Worm (Caenorhabditis elegans): Measurements from ENCODE around the gene M04B2.7.

The M04B2.7 gene

DNA sequence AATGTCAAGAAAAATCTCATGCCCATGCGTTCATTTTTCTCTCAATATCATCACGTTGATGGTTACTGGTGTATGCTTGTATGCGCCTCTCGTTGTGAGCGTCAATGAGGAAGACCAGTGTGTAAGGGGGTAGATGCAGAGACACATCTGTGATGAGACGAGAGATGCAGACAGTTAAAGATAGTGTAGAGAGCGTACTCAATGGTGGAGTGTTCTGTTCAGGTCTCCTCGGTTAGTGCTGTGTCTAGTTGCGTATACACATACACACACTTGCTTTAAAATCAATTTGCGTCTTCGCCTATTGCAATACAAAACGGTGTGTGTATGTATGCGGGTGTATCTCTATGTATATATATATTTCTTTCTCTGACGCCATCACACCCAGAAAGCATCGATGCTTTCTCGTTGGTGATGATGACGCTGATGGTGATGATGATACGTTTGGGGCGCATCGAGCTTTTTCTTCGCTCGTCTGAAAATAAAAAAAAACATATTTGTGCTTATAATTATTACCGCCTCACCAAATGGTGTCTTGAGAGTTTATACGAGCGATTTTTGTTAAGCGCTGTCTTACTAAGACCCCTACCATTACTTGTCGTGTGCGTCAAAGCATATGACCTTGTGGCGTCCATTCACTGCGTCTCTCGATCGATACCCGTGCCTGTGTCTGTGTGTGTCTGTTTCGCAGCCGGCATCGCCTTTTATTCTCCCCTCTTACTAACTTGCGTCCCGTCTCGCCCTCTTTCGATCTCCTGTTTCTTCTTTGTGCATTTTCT is 45.0 kb upstream of the M04B2.7 start, which contains the start of gene F40F11.3 (continued):
- TF ChIP-seq duxl-1 (tag; optimal IDR thresholded peaks at IDR 0.05; ENCODE audit: poor library complexity) (peak; percentile 77), tag-97 (GFP tag; IDR thresholded peaks at IDR 0.05) (no peak), Y105C5A.15 (GFP tag; IDR thresholded peaks at IDR 0.05) (no peak), unc-130 (GFP tag; optimal IDR thresholded peaks at IDR 0.05) (no peak), spr-3 (GFP tag; optimal IDR thresholded peaks at IDR 0.05) (no peak), rbr-2 (tag; optimal IDR thresholded peaks at IDR 0.05) (peak; percentile 86), lin-13 (GFP tag; optimal IDR thresholded peaks at IDR 0.05) (no peak), fos-1 (tag; optimal IDR thresholded peaks at IDR 0.05) (no peak), F44E2.7 (GFP tag; IDR thresholded peaks at IDR 0.05) (no peak), mes-2 (tag; optimal IDR thresholded peaks at IDR 0.05; ENCODE audit: poor library complexity, severe bottlenecking) (peak; percentile 83), hlh-30 (tag; optimal IDR thresholded peaks at IDR 0.05; ENCODE audit: insufficient read depth) (peak; percentile 94), nhr-102 (tag; optimal IDR thresholded peaks at IDR 0.05) (peak; percentile 34), ama-1 (optimal IDR thresholded peaks at IDR 0.05) (no peak), mdl-1 (tag; optimal IDR thresholded peaks at IDR 0.05) (peak; percentile 36 to 85), ces-1 (GFP tag; optimal IDR thresholded peaks at IDR 0.05) (peak; percentile 56), ceh-32 (tag; optimal IDR thresholded peaks at IDR 0.05; ENCODE audit: poor library complexity) (no peak), dmd-9 (GFP tag; IDR thresholded peaks at IDR 0.05) (peak; percentile 33; the same call in 1 of the 2 replicates), lir-3 (tag; optimal IDR thresholded peaks at IDR 0.05) (no peak), daf-19 (GFP tag; conservative IDR thresholded peaks at IDR 0.05) (peak; percentile 62), lsy-2 (tag; optimal IDR thresholded peaks at IDR 0.05) (peak; percentile 78 to 91), T20F7.1 (GFP tag; optimal IDR thresholded peaks at IDR 0.05) (peak; percentile 79), nhr-41 (GFP tag; IDR thresholded peaks at IDR 0.05) (peak; percentile 63; the same call in 1 of the 2 replicates), lin-1 (GFP tag; IDR thresholded peaks at IDR 0.05) (no peak; the same call in 1 of the 2 replicates), zfp-2 (tag; optimal IDR thresholded peaks at IDR 0.05) (peak; percentile 67), attf-4 (tag; optimal IDR thresholded peaks at IDR 0.05) (peak; percentile 38), nhr-42 (GFP tag; IDR thresholded peaks at IDR 0.05) (peak; percentile 64; the same call in 1 of the 2 replicates), nhr-111 (GFP tag; optimal IDR thresholded peaks at IDR 0.05) (no peak), unc-62 (GFP tag; optimal IDR thresholded peaks at IDR 0.05 in 1 of 2) (peak in 1 of 2 experiments; percentile 99), unc-62 (tag; optimal IDR thresholded peaks at IDR 0.05) (no peak), mdt-29 (GFP tag; IDR thresholded peaks at IDR 0.05) (no peak; the same call in 1 of the 2 replicates), F26F4.8 (GFP tag; conservative IDR thresholded peaks at IDR 0.05) (no peak), madf-5 (GFP tag; IDR thresholded peaks at IDR 0.05) (no peak), ZK337.2 (GFP tag; IDR thresholded peaks at IDR 0.05) (peak; percentile 65; the same call in 1 of the 2 replicates), F49E8.2 (tag; optimal IDR thresholded peaks at IDR 0.05; ENCODE audit: borderline replicate concordance) (no peak), daf-8 (GFP tag; IDR thresholded peaks at IDR 0.05) (no peak), lin-29 (GFP tag; IDR thresholded peaks at IDR 0.05) (no peak), sdz-12 (GFP tag; optimal IDR thresholded peaks at IDR 0.05) (no peak), daf-12 (tag; optimal IDR thresholded peaks at IDR 0.05) (no peak), snpc-4 (tag; optimal IDR thresholded peaks at IDR 0.05) (no peak), nhr-10 (tag; optimal IDR thresholded peaks at IDR 0.05) (no peak), ceh-28 (tag; optimal IDR thresholded peaks at IDR 0.05) (peak; percentile 41), dmd-8 (GFP tag; IDR thresholded peaks at IDR 0.05) (peak; percentile 25; the same call in 1 of the 2 replicates), zip-11 (GFP tag; IDR thresholded peaks at IDR 0.05) (no peak), zag-1 (tag; optimal IDR thresholded peaks at IDR 0.05) (no peak), set-16 (GFP tag; IDR thresholded peaks at IDR 0.05) (no peak), ztf-11 (tag; optimal IDR thresholded peaks at IDR 0.05) (no peak), hif-1 (tag; optimal IDR thresholded peaks at IDR 0.05) (peak; percentile 15 to 75), ZK546.5 (tag; optimal IDR thresholded peaks at IDR 0.05) (peak in 1 of 2 experiments; percentile 17), php-3 (GFP tag; IDR thresholded peaks at IDR 0.05) (peak; percentile 77), F37D6.2 (tag; optimal IDR thresholded peaks at IDR 0.05) (peak; percentile 68)
